Fruit fly (Drosophila melanogaster): ENCODE results near the gene dia.
A peak's percentile ranks its signal among the peaks of the same experiment; 100 is the strongest.

dia gene

DNA sequence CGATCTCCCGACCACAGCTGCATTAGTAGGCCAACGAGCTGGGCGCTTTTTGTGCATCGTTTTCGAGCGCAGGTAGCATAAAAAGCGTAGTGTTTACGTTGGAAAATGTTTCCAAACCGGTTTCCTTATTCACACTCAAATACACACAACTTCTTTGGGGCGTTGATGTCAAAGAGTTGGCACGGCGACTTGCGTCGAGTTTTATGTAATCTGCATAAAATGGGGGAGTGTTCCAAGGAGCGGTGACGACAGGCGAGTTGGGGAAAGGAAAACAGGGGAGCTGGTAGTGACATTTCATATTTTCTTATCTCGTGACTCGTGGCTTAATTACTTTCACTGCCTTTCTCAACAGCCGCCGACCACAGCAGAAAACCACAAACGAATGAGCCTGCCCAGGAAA lies 36.7 kb downstream of the dia start:
- no peak for TF ChIP-seq cnc (optimal IDR thresholded peaks at IDR 0.05)

DNA sequence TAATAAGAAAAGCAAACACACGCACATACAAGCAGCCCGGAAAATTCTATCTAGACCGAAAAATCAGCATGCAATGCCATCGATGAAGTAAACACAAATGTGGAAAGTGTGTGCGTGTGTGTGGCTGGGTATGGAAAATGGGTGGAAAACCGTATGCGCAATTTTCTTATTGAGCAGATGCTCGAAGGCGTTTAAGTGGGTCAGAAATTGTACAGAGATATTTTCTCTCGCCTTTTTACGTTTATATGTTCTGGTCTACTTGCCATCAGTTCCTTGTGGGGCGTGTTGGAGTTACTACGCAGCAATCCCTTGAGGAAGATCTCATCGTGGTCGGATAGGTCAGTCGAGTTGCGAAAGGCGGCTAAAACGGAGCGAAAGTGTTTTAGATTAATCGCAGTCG lies 37.8 kb downstream of the dia start:
- TF ChIP-seq CG7045 (GFP tag; optimal IDR thresholded peaks at IDR 0.05) (no peak), ovo (GFP tag; optimal IDR thresholded peaks at IDR 0.05) (no peak), cnc (optimal IDR thresholded peaks at IDR 0.05) (no peak), Mnt (GFP tag; optimal IDR thresholded peaks at IDR 0.05) (no peak), Hr96 (GFP tag; optimal IDR thresholded peaks at IDR 0.05) (no peak), CG1620 (GFP tag; optimal IDR thresholded peaks at IDR 0.05) (no peak), CG11617 (GFP tag; optimal IDR thresholded peaks at IDR 0.05) (no peak), cic (GFP tag; optimal IDR thresholded peaks at IDR 0.05) (no peak), CG33017 (tag; optimal IDR thresholded peaks at IDR 0.05) (no peak), CG12768 (GFP tag; optimal IDR thresholded peaks at IDR 0.05) (no peak), pad (GFP tag; optimal IDR thresholded peaks at IDR 0.05) (no peak), toe (GFP tag; optimal IDR thresholded peaks at IDR 0.05) (no peak), kay (GFP tag; ENCODE audit: borderline replicate concordance) (no peak), Clk (GFP tag; optimal IDR thresholded peaks at IDR 0.05) (no peak), CG7101 (tag; optimal IDR thresholded peaks at IDR 0.05) (no peak)

DNA sequence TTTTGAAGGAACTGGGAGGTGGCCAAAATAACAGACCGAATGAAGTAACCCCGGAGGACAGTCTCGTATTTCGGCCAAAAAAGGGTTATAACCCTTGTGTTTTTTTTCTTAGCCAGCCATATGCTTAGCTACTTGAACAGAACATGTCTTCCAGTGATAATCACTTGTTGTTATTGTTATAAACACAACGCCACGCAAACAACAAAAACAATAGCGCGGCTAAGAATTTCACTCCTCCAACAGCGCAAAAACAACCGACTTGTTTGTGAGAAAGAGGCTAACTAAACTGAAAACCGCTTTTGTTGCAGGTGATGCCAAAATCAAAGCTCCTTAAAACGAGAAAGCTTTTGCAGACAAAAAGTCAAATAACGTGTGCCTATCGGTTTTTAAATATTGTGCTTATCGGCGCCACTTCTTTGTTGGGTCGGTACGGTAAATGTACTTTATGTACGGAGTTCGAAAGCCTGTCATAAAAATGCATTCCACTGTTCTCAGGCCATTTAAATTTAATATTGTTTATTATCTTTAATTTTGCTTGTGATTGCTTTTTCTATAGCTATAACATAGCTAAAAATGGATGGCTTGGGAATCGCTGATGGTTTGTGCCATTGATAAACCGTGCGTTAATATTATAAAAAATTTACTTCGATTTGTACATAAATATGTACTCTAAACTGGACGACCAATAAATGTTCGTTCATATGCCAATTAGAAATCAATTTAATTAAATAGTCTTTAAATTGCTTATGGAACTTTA lies 39.0 kb downstream of the dia start, which contains the start of gene vari:
vari (minus strand) TSS at position 285 of the 757 bp plus-strand sequence.
- TF ChIP-seq tj (GFP tag; optimal IDR thresholded peaks at IDR 0.05): peak; percentile 21
- TF ChIP-seq CG12768 (GFP tag; optimal IDR thresholded peaks at IDR 0.05): no peak
- peak; percentile 3 for TF ChIP-seq toe (GFP tag; optimal IDR thresholded peaks at IDR 0.05)
- TF ChIP-seq CG1620 (GFP tag; optimal IDR thresholded peaks at IDR 0.05): no peak

DNA sequence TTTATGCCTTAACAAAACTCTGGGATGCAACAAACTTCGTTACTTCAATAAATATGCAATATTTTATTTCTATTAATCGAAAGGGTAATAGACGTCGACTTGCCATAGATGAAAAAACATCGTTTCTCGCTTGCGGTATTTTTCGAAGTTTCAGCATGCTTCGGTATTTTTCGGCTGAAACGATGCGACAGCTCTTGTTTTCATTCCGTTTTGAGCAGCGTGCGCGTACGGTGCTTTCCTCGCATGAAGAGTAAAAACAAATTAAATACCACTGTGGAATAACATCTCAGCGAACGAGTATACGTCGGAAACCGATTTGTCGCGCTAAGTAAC lies 39.5 kb downstream of the dia start, which contains the start of gene CG9328:
CG9328 (plus strand) TSS at position 201 of the 333 bp plus-strand sequence.
- no peak for TF ChIP-seq CG11617 (GFP tag; optimal IDR thresholded peaks at IDR 0.05)
- TF ChIP-seq Crg-1 (GFP tag; optimal IDR thresholded peaks at IDR 0.05): no peak
- no peak for TF ChIP-seq CG7045 (GFP tag; optimal IDR thresholded peaks at IDR 0.05)
- TF ChIP-seq cic (GFP tag; optimal IDR thresholded peaks at IDR 0.05): no peak
- TF ChIP-seq CG12768 (GFP tag; optimal IDR thresholded peaks at IDR 0.05): no peak
- peak; percentile 4 for TF ChIP-seq CG33017 (tag; optimal IDR thresholded peaks at IDR 0.05)
- peak; percentile 47 for TF ChIP-seq CG7101 (tag; optimal IDR thresholded peaks at IDR 0.05)
- TF ChIP-seq Hr96 (GFP tag; optimal IDR thresholded peaks at IDR 0.05): peak; percentile 33
- peak; percentile 2 for TF ChIP-seq ovo (GFP tag; optimal IDR thresholded peaks at IDR 0.05)
- peak; percentile 62 for TF ChIP-seq bab1 (GFP tag; optimal IDR thresholded peaks at IDR 0.05)
- TF ChIP-seq Mnt (GFP tag; optimal IDR thresholded peaks at IDR 0.05): peak; percentile 47
- peak; percentile 31 for TF ChIP-seq CG14711 (tag; optimal IDR thresholded peaks at IDR 0.05)
- peak; percentile 12 for TF ChIP-seq tj (GFP tag; optimal IDR thresholded peaks at IDR 0.05)
- no peak for TF ChIP-seq toe (GFP tag; optimal IDR thresholded peaks at IDR 0.05)

DNA sequence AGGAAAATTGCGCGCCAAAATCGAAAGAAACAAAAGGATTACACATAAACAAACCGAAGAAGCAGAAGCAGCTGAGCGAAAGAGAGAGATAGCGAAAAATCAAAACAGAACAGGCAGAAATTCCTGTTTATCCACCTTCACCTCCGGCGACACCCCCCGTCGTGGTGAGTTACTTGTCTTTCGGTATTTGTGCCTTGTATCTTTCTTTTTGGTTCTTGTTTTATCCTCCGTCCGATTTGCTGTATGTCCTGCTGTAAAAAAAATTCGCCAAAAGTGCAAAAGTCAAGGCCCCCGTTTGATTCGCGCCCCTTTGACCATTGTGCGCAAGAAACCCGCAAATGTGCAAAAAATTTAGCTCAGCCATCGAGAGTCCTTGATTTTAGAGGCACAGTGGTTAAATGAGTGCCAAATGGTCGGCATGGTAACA lies 40.4 kb downstream of the dia start:
- TF ChIP-seq Crg-1 (GFP tag; optimal IDR thresholded peaks at IDR 0.05) (no peak), pad (GFP tag; optimal IDR thresholded peaks at IDR 0.05) (peak; percentile 73), Mnt (GFP tag; optimal IDR thresholded peaks at IDR 0.05) (no peak), tj (GFP tag; optimal IDR thresholded peaks at IDR 0.05) (no peak)

DNA sequence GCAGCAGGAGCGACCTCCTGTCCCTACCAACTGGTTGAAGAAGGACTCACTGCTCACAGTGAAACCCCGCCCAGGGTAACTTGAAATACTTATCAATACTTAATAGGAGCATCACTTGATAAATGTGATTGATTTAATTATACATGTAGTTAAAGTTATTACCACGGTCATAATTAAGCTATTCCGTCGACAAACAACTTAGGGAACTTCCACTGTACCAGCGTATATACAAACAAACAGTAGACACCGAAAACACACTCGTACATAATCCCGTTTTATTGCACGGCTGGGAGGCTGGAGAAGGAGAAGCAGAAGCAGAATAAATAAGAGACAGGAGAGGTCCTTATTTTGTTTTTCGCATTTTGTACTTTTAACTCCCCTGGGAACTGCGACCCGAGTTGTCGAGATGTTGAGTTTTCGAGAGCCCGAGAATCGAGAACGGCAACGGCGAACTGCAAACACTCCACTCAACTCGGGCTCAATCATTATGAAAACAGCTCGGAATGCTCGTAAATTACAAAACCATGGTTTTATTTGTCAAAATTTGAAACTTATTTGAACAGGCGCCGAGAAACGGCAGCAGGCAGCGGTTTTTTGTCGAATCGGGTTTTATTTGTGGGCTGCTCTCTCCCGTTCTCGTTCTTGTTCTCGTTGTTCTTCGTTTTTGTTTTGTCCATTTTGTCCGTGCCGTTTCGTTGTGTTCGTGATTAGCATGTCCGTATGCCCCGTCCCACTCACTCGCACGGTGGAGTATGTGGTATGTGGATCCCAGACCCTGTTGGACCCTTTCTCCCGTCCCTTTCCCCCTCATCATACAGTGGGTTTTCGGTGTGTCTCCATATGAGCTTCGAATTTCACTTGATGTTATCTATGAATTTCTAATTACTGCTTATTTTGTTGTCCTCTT lies 42.3 kb downstream of the dia start:
- TF ChIP-seq Mnt (GFP tag; optimal IDR thresholded peaks at IDR 0.05): no peak
- peak; percentile 3 for TF ChIP-seq CG33017 (tag; optimal IDR thresholded peaks at IDR 0.05)
- no peak for TF ChIP-seq bab1 (GFP tag; optimal IDR thresholded peaks at IDR 0.05)
- TF ChIP-seq ovo (GFP tag; optimal IDR thresholded peaks at IDR 0.05): peak; percentile 4
- no peak for TF ChIP-seq kay (GFP tag; ENCODE audit: borderline replicate concordance)
- TF ChIP-seq Hr96 (GFP tag; optimal IDR thresholded peaks at IDR 0.05): no peak
- no peak for TF ChIP-seq CG7101 (tag; optimal IDR thresholded peaks at IDR 0.05)
- no peak for TF ChIP-seq CG5204 (GFP tag; optimal IDR thresholded peaks at IDR 0.05)
- TF ChIP-seq Crg-1 (GFP tag; optimal IDR thresholded peaks at IDR 0.05): no peak
- no peak for TF ChIP-seq CG1620 (GFP tag; optimal IDR thresholded peaks at IDR 0.05)
- peak; percentile 97 for TF ChIP-seq pad (GFP tag; optimal IDR thresholded peaks at IDR 0.05)
- TF ChIP-seq toe (GFP tag; optimal IDR thresholded peaks at IDR 0.05): no peak
- TF ChIP-seq CG11617 (GFP tag; optimal IDR thresholded peaks at IDR 0.05): no peak
- no peak for TF ChIP-seq cnc (optimal IDR thresholded peaks at IDR 0.05)
- TF ChIP-seq CG7045 (GFP tag; optimal IDR thresholded peaks at IDR 0.05): no peak
- peak; percentile 46 for TF ChIP-seq tj (GFP tag; optimal IDR thresholded peaks at IDR 0.05)
- no peak for TF ChIP-seq cic (GFP tag; optimal IDR thresholded peaks at IDR 0.05)
- TF ChIP-seq CG12768 (GFP tag; optimal IDR thresholded peaks at IDR 0.05): no peak
- TF ChIP-seq CG14711 (tag; optimal IDR thresholded peaks at IDR 0.05): peak; percentile 7
